Fruit fly (Drosophila melanogaster) whole organism, pupa: ENCODE data around the gene Dscam2.

Experiments used
- CG10348 ChIP-seq: fragments of 200-800 bp; sonication (Bioruptor generic); IDR thresholded peaks from 2 replicates; pipeline ENCODE4 v1.3.6; 2022; ENCODE audit warnings: missing biosample characterization, missing genetic modification characterization
- CG12605 ChIP-seq: fragments of 200-800 bp; sonication (Bioruptor generic); IDR thresholded peaks from 2 replicates; pipeline ENCODE4 v1.3.6; 2022; ENCODE audit warnings: missing biosample characterization, missing genetic modification characterization
- CG13204 ChIP-seq: fragments of 200-800 bp; sonication (Bioruptor generic); optimal IDR thresholded peaks from 2 replicates; lab custom pipeline; 2018; ENCODE audit warnings: missing biosample characterization, mild to moderate bottlenecking, missing genetic modification characterization, moderate library complexity
- CG14655 ChIP-seq: fragments of 200-800 bp; sonication (Bioruptor generic); optimal IDR thresholded peaks from 3 replicates; lab custom pipeline; 2017; ENCODE audit warnings: mild to moderate bottlenecking, missing biosample characterization, missing genetic modification reagents, missing genetic modification characterization
- CG15710 ChIP-seq: fragments of 200-800 bp; sonication (Bioruptor generic); optimal IDR thresholded peaks from 2 replicates; lab custom pipeline; 2018; ENCODE audit warnings: missing biosample characterization, mild to moderate bottlenecking, missing genetic modification characterization, moderate library complexity
- CG17806 ChIP-seq: fragments of 200-800 bp; sonication (Bioruptor generic); optimal IDR thresholded peaks from 2 replicates; lab custom pipeline; 2018; ENCODE audit warnings: missing biosample characterization, mild to moderate bottlenecking, missing genetic modification characterization, moderate library complexity
- CG32121 ChIP-seq: fragments of 200-800 bp; sonication (Bioruptor generic); IDR thresholded peaks from 2 replicates; pipeline ENCODE4 v1.3.6; 2022; ENCODE audit warnings: missing biosample characterization, missing genetic modification characterization
- CG34367 ChIP-seq: fragments of 200-800 bp; sonication (Bioruptor generic); optimal IDR thresholded peaks from 2 replicates; lab custom pipeline; 2018; ENCODE audit warnings: missing biosample characterization, mild to moderate bottlenecking, missing genetic modification characterization
- CG4496 ChIP-seq: fragments of 200-800 bp; sonication (Bioruptor generic); IDR thresholded peaks from 3 replicates; pipeline ENCODE4 v1.3.6; 2022; ENCODE audit warnings: missing biosample characterization, missing genetic modification characterization
- CG8159 ChIP-seq: fragments of 200-800 bp; sonication (Bioruptor generic); optimal IDR thresholded peaks from 3 replicates; lab custom pipeline; 2018; ENCODE audit warnings: missing biosample characterization, mild to moderate bottlenecking, missing genetic modification characterization, moderate library complexity
- CG8301 ChIP-seq: fragments of 200-800 bp; sonication (Bioruptor generic); optimal IDR thresholded peaks from 2 replicates; lab custom pipeline; 2018; ENCODE audit warnings: missing biosample characterization, mild to moderate bottlenecking, missing genetic modification characterization
- CG9948 ChIP-seq: fragments of 200-800 bp; sonication (Bioruptor generic); optimal IDR thresholded peaks from 2 replicates; lab custom pipeline; 2018; ENCODE audit warnings: missing biosample characterization, mild to moderate bottlenecking, missing genetic modification characterization, moderate library complexity
- D1 ChIP-seq: fragments of 200-800 bp; sonication (Bioruptor generic); optimal IDR thresholded peaks from 2 replicates; lab custom pipeline; 2018; ENCODE audit warnings: missing biosample characterization, mild to moderate bottlenecking, missing genetic modification characterization, moderate library complexity
- EcR ChIP-seq: fragments of 200-800 bp; sonication (Bioruptor generic); optimal IDR thresholded peaks from 3 replicates; lab custom pipeline; 2019; ENCODE audit warnings: missing biosample characterization, missing genetic modification characterization, mild to moderate bottlenecking, moderate library complexity, missing genetic modification reagents
- Ets98B ChIP-seq: fragments of 200-800 bp; sonication (Bioruptor generic); IDR thresholded peaks from 2 replicates; pipeline ENCODE4 v1.3.6; 2022; ENCODE audit warnings: missing biosample characterization, missing genetic modification characterization
- Pif1A ChIP-seq: fragments of 200-800 bp; sonication (Bioruptor generic); optimal IDR thresholded peaks from 3 replicates; lab custom pipeline; 2016; ENCODE audit warnings: missing biosample characterization, missing genetic modification characterization
- Pif1B ChIP-seq: fragments of 200-800 bp; sonication (Bioruptor generic); optimal IDR thresholded peaks from 3 replicates; lab custom pipeline; 2016; ENCODE audit warnings: missing biosample characterization, missing genetic modification characterization
- Snoo ChIP-seq: fragments of 200-800 bp; sonication (Bioruptor generic); optimal IDR thresholded peaks from 3 replicates; lab custom pipeline; 2017; ENCODE audit warnings: missing biosample characterization, mild to moderate bottlenecking, missing genetic modification characterization, inconsistent platforms
- fd96Ca ChIP-seq: fragments of 200-800 bp; sonication (Bioruptor generic); IDR thresholded peaks from 3 replicates; pipeline ENCODE4 v1.3.6; 2022; ENCODE audit warnings: missing biosample characterization, missing genetic modification characterization
- gl ChIP-seq: fragments of 200-800 bp; sonication (Bioruptor generic); optimal IDR thresholded peaks from 2 replicates; lab custom pipeline; 2018; ENCODE audit warnings: missing biosample characterization, mild to moderate bottlenecking, missing genetic modification characterization
- rn ChIP-seq: fragments of 200-800 bp; sonication (Bioruptor generic); IDR thresholded peaks from 2 replicates; pipeline ENCODE4 v1.3.6; 2022; ENCODE audit warnings: missing biosample characterization, missing genetic modification characterization

Gene Dscam2

dm6 chr3L:7151521-7152465 lies 37.9 kb downstream of the Dscam2 start:
- TF ChIP-seq CG8301 (tag; lab: Kevin White, UChicago) (peak; percentile 63), CG4496 (GFP tag; lab: Robert Waterston, UW) (peak; percentile 85; the same call in 2 of the 3 replicates), Ets98B (peak; percentile 83), Pif1B (GFP tag; lab: Kevin White, UChicago) (peak; percentile 47), gl (no peak), fd96Ca (GFP tag; lab: Robert Waterston, UW) (peak; percentile 68), Snoo (no peak), CG8159 (tag; lab: Kevin White, UChicago) (peak; percentile 45), rn (GFP tag; lab: Robert Waterston, UW) (peak; percentile 50; the same call in 1 of the 2 replicates), CG34367 (tag; lab: Kevin White, UChicago) (no peak), CG17806 (tag; lab: Kevin White, UChicago) (peak; percentile 44), CG9948 (tag; lab: Kevin White, UChicago) (peak; percentile 53), CG32121 (GFP tag; lab: Robert Waterston, UW) (peak; percentile 75), EcR (no peak), CG10348 (no peak), CG15710 (tag; lab: Kevin White, UChicago) (peak; percentile 15), CG14655 (GFP tag; lab: Kevin White, UChicago) (peak; percentile 72), Pif1A (GFP tag; lab: Kevin White, UChicago) (peak; percentile 55), CG12605 (GFP tag; lab: Robert Waterston, UW) (peak; percentile 70), D1 (no peak), CG13204 (GFP tag; lab: Kevin White, UChicago) (no peak)

dm6 chr3L:7150850-7151249 lies 38.9 kb downstream of the Dscam2 start:
- TF ChIP-seq CG10348 (peak; percentile 48; the same call in 1 of the 2 replicates), CG34367 (tag; lab: Kevin White, UChicago) (peak; percentile 76), Pif1A (GFP tag; lab: Kevin White, UChicago) (peak; percentile 82), CG13204 (GFP tag; lab: Kevin White, UChicago) (peak; percentile 48), CG17806 (tag; lab: Kevin White, UChicago) (peak; percentile 86), CG8159 (tag; lab: Kevin White, UChicago) (peak; percentile 82), EcR (no peak), CG32121 (GFP tag; lab: Robert Waterston, UW) (peak; percentile 85), Ets98B (peak; percentile 90), Pif1B (GFP tag; lab: Kevin White, UChicago) (peak; percentile 69), rn (GFP tag; lab: Robert Waterston, UW) (peak; percentile 77), CG15710 (tag; lab: Kevin White, UChicago) (peak; percentile 82), CG12605 (GFP tag; lab: Robert Waterston, UW) (peak; percentile 90), CG4496 (GFP tag; lab: Robert Waterston, UW) (peak; percentile 95), CG14655 (GFP tag; lab: Kevin White, UChicago) (peak; percentile 90), CG8301 (tag; lab: Kevin White, UChicago) (peak; percentile 90), CG9948 (tag; lab: Kevin White, UChicago) (peak; percentile 81), D1 (peak; percentile 41), Snoo (peak; percentile 8), gl (peak; percentile 75), fd96Ca (GFP tag; lab: Robert Waterston, UW) (peak; percentile 90)

dm6 chr3L:7149827-7150226 lies 39.9 kb downstream of the Dscam2 start:
- peak; percentile 85 for TF ChIP-seq CG34367 (tag; lab: Kevin White, UChicago)
- peak; percentile 90 for TF ChIP-seq CG8159 (tag; lab: Kevin White, UChicago)
- TF ChIP-seq CG9948 (tag; lab: Kevin White, UChicago) = peak; percentile 86
- TF ChIP-seq CG8301 (tag; lab: Kevin White, UChicago) = peak; percentile 88
- TF ChIP-seq CG13204 (GFP tag; lab: Kevin White, UChicago) = peak; percentile 19
- TF ChIP-seq Ets98B = peak; percentile 35; the same call in 1 of the 2 replicates
- peak; percentile 66 for TF ChIP-seq Pif1A (GFP tag; lab: Kevin White, UChicago)
- peak; percentile 87 for TF ChIP-seq CG17806 (tag; lab: Kevin White, UChicago)
- TF ChIP-seq CG10348 = no peak
- peak; percentile 51 for TF ChIP-seq D1
- TF ChIP-seq gl = peak; percentile 30
- peak; percentile 55; the same call in 1 of the 2 replicates for TF ChIP-seq CG32121 (GFP tag; lab: Robert Waterston, UW)
- TF ChIP-seq CG12605 (GFP tag; lab: Robert Waterston, UW) = peak; percentile 68
- peak; percentile 92 for TF ChIP-seq CG14655 (GFP tag; lab: Kevin White, UChicago)
- peak; percentile 77 for TF ChIP-seq CG4496 (GFP tag; lab: Robert Waterston, UW)
- no peak for TF ChIP-seq EcR
- peak; percentile 86 for TF ChIP-seq CG15710 (tag; lab: Kevin White, UChicago)
- 0 out of 2 replicates have a peak, but pooled peaks have one; percentile 31 for TF ChIP-seq rn (GFP tag; lab: Robert Waterston, UW)
- TF ChIP-seq Pif1B (GFP tag; lab: Kevin White, UChicago) = peak; percentile 67
- peak; percentile 62; the same call in 2 of the 3 replicates for TF ChIP-seq fd96Ca (GFP tag; lab: Robert Waterston, UW)
- peak; percentile 49 for TF ChIP-seq Snoo
- TF ChIP-seq, all 21 proteins: peak for 19

- TF ChIP-seq CG8159 (tag; lab: Kevin White, UChicago) (no peak), CG17806 (tag; lab: Kevin White, UChicago) (no peak), gl (peak; percentile 34), EcR (peak; percentile 88)
Observed at dm6 chr3L:7149388-7149787, 40.3 kb downstream of the Dscam2 start.
